Worm (Caenorhabditis elegans): Measurements from ENCODE around the gene rpn-9.

The rpn-9 gene

ce11 chrII:11259766-11260165, 21.0 kb upstream of the rpn-9 start:
- TF ChIP-seq ama-1 (optimal IDR thresholded peaks at IDR 0.05) (no peak), tra-4 (tag; optimal IDR thresholded peaks at IDR 0.05) (no peak), hnd-1 (tag; optimal IDR thresholded peaks at IDR 0.05) (no peak), B0310.2 (tag; optimal IDR thresholded peaks at IDR 0.05) (no peak), ceh-36 (tag; optimal IDR thresholded peaks at IDR 0.05) (no peak), pes-1 (GFP tag; IDR thresholded peaks at IDR 0.05) (no peak), flt-1 (GFP tag; IDR thresholded peaks at IDR 0.05) (no peak), ceh-13 (GFP tag; optimal IDR thresholded peaks at IDR 0.05) (no peak), aly-1 (tag; optimal IDR thresholded peaks at IDR 0.05) (no peak), hmg-4 (GFP tag; optimal IDR thresholded peaks at IDR 0.05) (no peak), F13C5.2 (tag; optimal IDR thresholded peaks at IDR 0.05) (no peak), scrt-1 (GFP tag; IDR thresholded peaks at IDR 0.05) (no peak), tbx-37 (GFP tag; conservative IDR thresholded peaks at IDR 0.05) (no peak), ets-7 (tag; optimal IDR thresholded peaks at IDR 0.05) (no peak), hmbx-1 (tag; optimal IDR thresholded peaks at IDR 0.05) (no peak), sea-1 (GFP tag; conservative IDR thresholded peaks at IDR 0.05) (no peak), tbx-11 (GFP tag; IDR thresholded peaks at IDR 0.05) (no peak)

ce11 chrII:11255536-11255935, 16.8 kb upstream of the rpn-9 start, which contains the start of gene T05B9.2:
T05B9.2 (plus strand) TSS chrII:11255836.
- TF ChIP-seq scrt-1 (GFP tag; IDR thresholded peaks at IDR 0.05) (no peak), flt-1 (GFP tag; IDR thresholded peaks at IDR 0.05) (no peak), hmbx-1 (tag; optimal IDR thresholded peaks at IDR 0.05) (no peak), hnd-1 (tag; optimal IDR thresholded peaks at IDR 0.05) (no peak), tra-4 (tag; optimal IDR thresholded peaks at IDR 0.05) (no peak), sea-1 (GFP tag; conservative IDR thresholded peaks at IDR 0.05) (no peak), ets-7 (tag; optimal IDR thresholded peaks at IDR 0.05) (no peak), ceh-36 (tag; optimal IDR thresholded peaks at IDR 0.05) (no peak), hmg-4 (GFP tag; optimal IDR thresholded peaks at IDR 0.05) (no peak), tbx-37 (GFP tag; conservative IDR thresholded peaks at IDR 0.05) (no peak)

ce11 chrII:11247414-11247813, 8.7 kb upstream of the rpn-9 start, which contains the start of gene T06D8.10:
T06D8.10 (minus strand) TSS chrII:11247514.
- TF ChIP-seq F13C5.2 (tag; optimal IDR thresholded peaks at IDR 0.05) (no peak), flt-1 (GFP tag; IDR thresholded peaks at IDR 0.05) (no peak), ceh-36 (tag; optimal IDR thresholded peaks at IDR 0.05) (no peak), ama-1 (optimal IDR thresholded peaks at IDR 0.05) (no peak), hnd-1 (tag; optimal IDR thresholded peaks at IDR 0.05) (no peak), aly-1 (tag; optimal IDR thresholded peaks at IDR 0.05) (no peak), hmg-4 (GFP tag; optimal IDR thresholded peaks at IDR 0.05) (no peak), B0310.2 (tag; optimal IDR thresholded peaks at IDR 0.05) (no peak), ceh-13 (GFP tag; optimal IDR thresholded peaks at IDR 0.05) (no peak)

ce11 chrII:11246506-11246905, 7.8 kb upstream of the rpn-9 start:
- TF ChIP-seq hnd-1 (tag; optimal IDR thresholded peaks at IDR 0.05) (no peak), F13C5.2 (tag; optimal IDR thresholded peaks at IDR 0.05) (no peak), pes-1 (GFP tag; IDR thresholded peaks at IDR 0.05) (no peak), flt-1 (GFP tag; IDR thresholded peaks at IDR 0.05) (no peak), ets-7 (tag; optimal IDR thresholded peaks at IDR 0.05) (no peak), B0310.2 (tag; optimal IDR thresholded peaks at IDR 0.05) (no peak), tbx-37 (GFP tag; conservative IDR thresholded peaks at IDR 0.05) (no peak), tbx-11 (GFP tag; IDR thresholded peaks at IDR 0.05) (no peak), ceh-13 (GFP tag; optimal IDR thresholded peaks at IDR 0.05) (no peak), sea-1 (GFP tag; conservative IDR thresholded peaks at IDR 0.05) (no peak), tra-4 (tag; optimal IDR thresholded peaks at IDR 0.05) (no peak), aly-1 (tag; optimal IDR thresholded peaks at IDR 0.05) (no peak), hmbx-1 (tag; optimal IDR thresholded peaks at IDR 0.05) (no peak), scrt-1 (GFP tag; IDR thresholded peaks at IDR 0.05) (no peak), hmg-4 (GFP tag; optimal IDR thresholded peaks at IDR 0.05) (no peak)

ce11 chrII:11242918-11243317, 4.2 kb upstream of the rpn-9 start:
- no peak for TF ChIP-seq ceh-13 (GFP tag; optimal IDR thresholded peaks at IDR 0.05)
- TF ChIP-seq hmbx-1 (tag; optimal IDR thresholded peaks at IDR 0.05): no peak
- TF ChIP-seq tbx-11 (GFP tag; IDR thresholded peaks at IDR 0.05): no peak
- TF ChIP-seq tbx-37 (GFP tag; conservative IDR thresholded peaks at IDR 0.05): no peak
- TF ChIP-seq scrt-1 (GFP tag; IDR thresholded peaks at IDR 0.05): no peak
- no peak for TF ChIP-seq F13C5.2 (tag; optimal IDR thresholded peaks at IDR 0.05)
- TF ChIP-seq ama-1 (optimal IDR thresholded peaks at IDR 0.05): no peak
- TF ChIP-seq sea-1 (GFP tag; conservative IDR thresholded peaks at IDR 0.05): no peak
- no peak for TF ChIP-seq ceh-36 (tag; optimal IDR thresholded peaks at IDR 0.05)
- TF ChIP-seq ets-7 (tag; optimal IDR thresholded peaks at IDR 0.05): no peak
- no peak for TF ChIP-seq B0310.2 (tag; optimal IDR thresholded peaks at IDR 0.05)
- TF ChIP-seq hnd-1 (tag; optimal IDR thresholded peaks at IDR 0.05): no peak
- no peak for TF ChIP-seq pes-1 (GFP tag; IDR thresholded peaks at IDR 0.05)
- TF ChIP-seq flt-1 (GFP tag; IDR thresholded peaks at IDR 0.05): no peak
- no peak for TF ChIP-seq tra-4 (tag; optimal IDR thresholded peaks at IDR 0.05)

ce11 chrII:11241497-11241896, 2.8 kb upstream of the rpn-9 start:
- TF ChIP-seq flt-1 (GFP tag; IDR thresholded peaks at IDR 0.05) (no peak), hmbx-1 (tag; optimal IDR thresholded peaks at IDR 0.05) (no peak), tra-4 (tag; optimal IDR thresholded peaks at IDR 0.05) (no peak)

- TF ChIP-seq hmbx-1 (tag; optimal IDR thresholded peaks at IDR 0.05) (no peak), sea-1 (GFP tag; conservative IDR thresholded peaks at IDR 0.05) (no peak), B0310.2 (tag; optimal IDR thresholded peaks at IDR 0.05) (no peak), ceh-36 (tag; optimal IDR thresholded peaks at IDR 0.05) (no peak), pes-1 (GFP tag; IDR thresholded peaks at IDR 0.05) (no peak), ama-1 (optimal IDR thresholded peaks at IDR 0.05) (no peak), tbx-37 (GFP tag; conservative IDR thresholded peaks at IDR 0.05) (no peak), hmg-4 (GFP tag; optimal IDR thresholded peaks at IDR 0.05) (no peak), ets-7 (tag; optimal IDR thresholded peaks at IDR 0.05) (no peak), tbx-11 (GFP tag; IDR thresholded peaks at IDR 0.05) (no peak), F13C5.2 (tag; optimal IDR thresholded peaks at IDR 0.05) (no peak), ceh-13 (GFP tag; optimal IDR thresholded peaks at IDR 0.05) (no peak), flt-1 (GFP tag; IDR thresholded peaks at IDR 0.05) (no peak), aly-1 (tag; optimal IDR thresholded peaks at IDR 0.05) (no peak), scrt-1 (GFP tag; IDR thresholded peaks at IDR 0.05) (no peak), hnd-1 (tag; optimal IDR thresholded peaks at IDR 0.05) (no peak), tra-4 (tag; optimal IDR thresholded peaks at IDR 0.05) (no peak)
Observed at ce11 chrII:11240963-11241362, 2.2 kb upstream of the rpn-9 start.

Measured in whole organism, early embryonic.